Worm (Caenorhabditis elegans) whole organism, midembryonic: ENCODE data around the gene nhr-257.

ENCODE experiments used
- T22C8.4 ChIP-seq: fragments of 200-800 bp; sonication (Bioruptor generic); IDR thresholded peaks from 2 replicates; pipeline ENCODE4 v1.3.6; 2022; ENCODE audit warnings: missing genetic modification characterization, missing compliant biosample characterization
- cog-1 ChIP-seq: sonication (generic microtip); optimal IDR thresholded peaks from 2 replicates; lab custom pipeline; 2016; ENCODE audit warnings: missing genetic modification characterization, missing compliant biosample characterization
- flt-1 ChIP-seq: fragments of 200-800 bp; sonication (Bioruptor generic); IDR thresholded peaks from 2 replicates; pipeline ENCODE4 v1.3.6; 2022; ENCODE audit warnings: missing genetic modification characterization, missing compliant biosample characterization
- klf-2 ChIP-seq: fragments of 200-800 bp; sonication (Bioruptor generic); conservative IDR thresholded peaks from 2 replicates; pipeline ENCODE4 v1.3.6; 2022; ENCODE audit warnings: missing genetic modification reagents, missing genetic modification characterization, missing compliant biosample characterization
- med-1 ChIP-seq: sonication (generic microtip); optimal IDR thresholded peaks from 2 replicates; lab custom pipeline; 2017; ENCODE audit warnings: missing genetic modification characterization, mild to moderate bottlenecking, missing compliant biosample characterization, antibody characterized with exemption, missing genetic modification reagents; ENCODE audit not compliant: insufficient read depth
- ref-1 ChIP-seq: fragments of 200-800 bp; sonication (Bioruptor generic); conservative IDR thresholded peaks from 2 replicates; pipeline ENCODE4 v1.3.6; 2022; ENCODE audit warnings: missing genetic modification reagents, missing genetic modification characterization, missing compliant biosample characterization
- tab-1 ChIP-seq: fragments of 200-800 bp; sonication (Bioruptor generic); IDR thresholded peaks from 2 replicates; pipeline ENCODE4 v1.3.6; 2022; ENCODE audit warnings: missing genetic modification characterization, missing compliant biosample characterization
- ztf-23 ChIP-seq: fragments of 200-800 bp; sonication (Bioruptor generic); IDR thresholded peaks from 2 replicates; pipeline ENCODE4 v1.3.6; 2022; ENCODE audit warnings: missing genetic modification reagents, missing genetic modification characterization, missing compliant biosample characterization
- ztf-29 ChIP-seq: fragments of 200-800 bp; sonication (Bioruptor generic); IDR thresholded peaks from 2 replicates; pipeline ENCODE4 v1.3.6; 2022; ENCODE audit warnings: missing genetic modification reagents, missing genetic modification characterization, missing compliant biosample characterization

nhr-257 gene

DNA sequence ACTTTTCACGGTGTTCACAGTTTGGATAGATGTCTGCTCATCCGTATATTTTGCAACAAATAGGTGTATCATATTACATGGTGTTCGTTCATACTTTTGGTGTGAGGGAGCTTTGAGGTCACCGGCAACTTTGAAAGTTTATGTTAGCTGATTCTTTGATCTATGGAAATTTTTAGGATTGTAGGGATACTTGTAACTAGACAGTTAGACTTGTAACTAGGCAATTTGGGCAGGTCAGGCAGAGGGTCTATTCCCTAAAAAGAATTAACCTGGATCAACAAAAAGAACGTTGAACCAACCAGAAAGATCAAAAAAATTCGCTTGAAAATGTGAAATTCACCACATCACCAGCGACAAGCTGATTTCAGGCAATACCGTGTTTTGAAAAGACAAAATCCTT lies 41.2 kb downstream of the nhr-257 start:
- no peak for TF ChIP-seq med-1 (GFP tag; lab: Kevin White, UChicago)
- TF ChIP-seq flt-1 (GFP tag; lab: Robert Waterston, UW), result no peak
- TF ChIP-seq tab-1 (GFP tag; lab: Robert Waterston, UW), result no peak
- no peak for TF ChIP-seq ztf-29
- TF ChIP-seq cog-1 (tag; lab: Kevin White, UChicago), result no peak

DNA sequence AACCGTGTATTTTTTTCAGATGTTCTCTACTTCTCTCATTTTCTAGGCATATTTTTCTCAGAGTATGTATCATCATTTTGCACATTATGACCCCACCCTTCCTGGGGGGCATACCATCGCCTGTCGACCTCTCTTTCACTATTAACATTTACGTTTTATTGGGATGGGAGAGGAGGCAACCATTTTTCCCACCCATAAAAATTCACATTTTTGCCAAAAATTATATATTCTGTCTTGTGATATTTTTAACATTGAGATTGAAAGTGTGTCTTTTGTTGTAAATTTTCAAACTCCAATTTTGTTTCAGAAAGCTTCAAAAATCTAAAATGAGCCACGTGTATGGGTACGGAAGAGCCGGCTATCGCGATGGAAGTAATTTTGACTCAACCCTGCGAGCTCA lies 42.0 kb downstream of the nhr-257 start, which contains the start of gene F53C3.7:
Gene F53C3.7 (plus strand): TSS at position 301 of the 400 bp plus-strand sequence.
- TF ChIP-seq ref-1 (GFP tag; lab: Robert Waterston, UW) (no peak), tab-1 (GFP tag; lab: Robert Waterston, UW) (no peak), med-1 (GFP tag; lab: Kevin White, UChicago) (no peak), ztf-29 (no peak)

DNA sequence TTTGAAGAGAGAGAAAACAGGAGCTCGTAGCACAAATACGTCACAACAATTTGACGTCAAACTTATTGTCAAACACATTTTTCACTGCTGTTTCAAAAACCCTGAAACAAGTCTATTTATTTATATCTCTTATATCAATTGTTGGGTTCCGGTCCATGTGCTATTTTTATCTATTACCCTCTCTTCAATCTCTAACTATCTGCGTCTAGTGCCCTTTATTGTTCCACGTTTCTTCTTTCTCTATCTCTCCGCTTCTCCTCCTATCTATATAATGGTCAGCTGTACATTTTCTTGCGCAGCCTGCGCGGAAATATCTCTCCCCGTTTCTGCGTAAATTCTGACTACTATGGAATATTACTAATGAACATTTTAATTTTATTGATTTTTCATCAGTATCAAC lies 44.2 kb downstream of the nhr-257 start:
- TF ChIP-seq flt-1 (GFP tag; lab: Robert Waterston, UW), result no peak
- TF ChIP-seq cog-1 (tag; lab: Kevin White, UChicago), result peak; percentile 71
- TF ChIP-seq med-1 (GFP tag; lab: Kevin White, UChicago), result no peak
- no peak for TF ChIP-seq ref-1 (GFP tag; lab: Robert Waterston, UW)
- no peak for TF ChIP-seq ztf-23

DNA sequence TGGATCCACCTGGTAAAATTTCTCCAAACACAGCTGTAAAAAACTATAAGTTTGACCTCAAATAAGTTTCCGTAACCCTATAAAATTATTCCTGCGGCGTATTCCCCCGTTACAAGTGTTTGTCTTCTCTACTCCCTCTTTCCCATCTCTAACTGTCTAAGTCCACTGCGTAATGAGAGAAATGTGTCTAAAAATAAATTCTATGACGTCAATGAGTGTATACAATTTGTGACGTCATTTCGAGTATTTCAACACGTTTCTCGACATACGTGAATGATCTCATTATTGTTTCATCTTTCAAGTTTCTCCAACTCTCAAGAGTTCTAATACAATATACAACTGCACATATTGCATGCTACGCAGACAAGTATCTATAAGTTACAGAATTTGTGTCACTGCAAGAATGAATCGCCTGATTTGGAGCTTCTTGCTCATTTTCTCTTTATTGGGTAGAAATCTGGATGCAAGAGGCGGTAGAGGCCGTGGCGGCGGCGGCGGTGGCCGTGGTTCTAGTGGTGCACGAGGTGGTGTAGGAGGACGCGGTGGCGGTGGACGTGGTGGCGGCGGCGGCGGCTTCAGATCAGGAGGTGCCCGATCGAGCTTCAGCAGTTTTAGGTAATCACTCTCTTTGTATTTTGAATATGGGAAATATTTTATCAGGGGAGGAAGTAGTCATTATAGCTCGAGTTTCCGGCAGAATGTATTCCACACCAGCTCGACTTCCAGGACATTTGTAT lies 45.2 kb downstream of the nhr-257 start, which contains the start of gene F53C3.6:
Gene F53C3.6 (plus strand): TSS at position 385 of the 737 bp plus-strand sequence.
- TF ChIP-seq flt-1 (GFP tag; lab: Robert Waterston, UW), result peak; percentile 31; the same call in 1 of the 2 replicates
- no peak for TF ChIP-seq ztf-23
- TF ChIP-seq cog-1 (tag; lab: Kevin White, UChicago), result peak; percentile 32

DNA sequence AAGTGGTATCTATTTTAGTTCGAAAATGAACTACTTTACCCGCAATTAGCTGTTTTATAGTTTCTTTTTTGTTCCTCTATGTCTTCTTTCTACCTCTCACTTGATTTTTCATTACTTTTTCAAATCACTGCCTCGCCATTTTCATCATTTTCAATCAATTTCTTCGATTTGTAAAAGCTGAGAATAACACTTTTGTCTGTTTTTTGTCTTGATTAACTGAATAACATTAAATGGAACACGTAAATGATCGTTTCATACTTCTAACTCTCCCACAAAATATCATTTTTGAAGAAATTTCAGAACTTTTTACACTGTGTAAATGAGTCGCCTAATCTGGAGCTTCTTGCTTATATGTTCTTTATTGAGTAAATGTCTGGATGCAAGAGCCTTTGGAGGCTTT lies 48.4 kb downstream of the nhr-257 start, which contains the start of gene F53C3.4:
Gene F53C3.4 (plus strand): TSS at position 301 of the 400 bp plus-strand sequence.
- no peak for TF ChIP-seq klf-2
- no peak for TF ChIP-seq cog-1 (tag; lab: Kevin White, UChicago)
- no peak for TF ChIP-seq ref-1 (GFP tag; lab: Robert Waterston, UW)
- TF ChIP-seq tab-1 (GFP tag; lab: Robert Waterston, UW), result no peak
- TF ChIP-seq T22C8.4 (GFP tag; lab: Robert Waterston, UW), result no peak
- no peak for TF ChIP-seq ztf-29
- no peak for TF ChIP-seq med-1 (GFP tag; lab: Kevin White, UChicago)
- no peak for TF ChIP-seq ztf-23

DNA sequence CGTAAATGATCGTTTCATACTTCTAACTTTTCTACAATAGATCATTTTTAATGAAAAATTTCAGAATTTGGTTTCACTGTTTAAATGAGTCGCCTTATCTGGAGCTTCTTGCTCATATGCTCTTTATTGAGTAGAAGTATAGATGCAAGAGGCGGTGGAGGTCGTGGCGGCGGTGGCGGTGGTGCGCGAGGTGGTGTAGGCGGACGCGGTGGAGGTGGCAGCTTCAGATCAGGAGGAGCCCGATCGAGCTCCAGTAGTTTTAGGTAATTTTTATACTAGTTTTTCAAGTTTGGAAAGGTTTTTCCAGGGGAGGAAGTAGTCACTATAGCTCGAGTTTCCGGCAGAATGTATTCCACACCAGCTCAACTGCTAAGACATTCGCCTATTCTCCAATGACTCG lies 50.0 kb downstream of the nhr-257 start, which contains the start of gene F53C3.3:
Gene F53C3.3 (plus strand): TSS at position 59 of the 400 bp plus-strand sequence.
- TF ChIP-seq ref-1 (GFP tag; lab: Robert Waterston, UW) (no peak), cog-1 (tag; lab: Kevin White, UChicago) (no peak), flt-1 (GFP tag; lab: Robert Waterston, UW) (no peak), klf-2 (no peak), tab-1 (GFP tag; lab: Robert Waterston, UW) (no peak), ztf-23 (no peak), ztf-29 (no peak), T22C8.4 (GFP tag; lab: Robert Waterston, UW) (no peak), med-1 (GFP tag; lab: Kevin White, UChicago) (no peak)
